Worm (Caenorhabditis elegans): ENCODE results near the gene zchc-1A.

zchc-1A gene

DNA sequence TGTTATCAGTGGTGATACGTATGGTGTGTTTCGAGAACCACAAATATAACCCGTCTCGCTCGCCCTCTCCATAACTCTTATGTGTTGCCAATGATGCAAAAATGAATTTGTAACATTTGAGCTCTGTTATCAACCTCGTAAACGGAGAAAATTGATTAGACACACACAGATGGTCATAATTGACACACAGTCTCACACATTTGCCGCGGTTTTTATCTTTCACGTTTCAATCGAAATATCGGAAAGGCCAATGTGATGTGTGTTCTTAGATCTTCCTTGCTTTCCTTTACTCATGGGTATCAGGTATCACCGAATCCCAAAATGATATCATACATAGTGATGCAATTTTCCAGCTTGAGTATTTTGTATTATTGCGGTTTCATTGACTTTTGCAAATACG, 39.4 kb downstream of the zchc-1A start (continued):
- TF ChIP-seq lin-54 (GFP tag; optimal IDR thresholded peaks at IDR 0.05) (no peak), mxl-1 (tag; optimal IDR thresholded peaks at IDR 0.05) (no peak), ceh-58 (GFP tag; IDR thresholded peaks at IDR 0.05) (no peak), bed-1 (GFP tag; IDR thresholded peaks at IDR 0.05) (no peak), nfyb-1 (GFP tag; IDR thresholded peaks at IDR 0.05) (0 out of 2 replicates have a peak, but pooled peaks have one; percentile 44), snpc-3.4 (tag; optimal IDR thresholded peaks at IDR 0.05) (no peak), F52B5.7 (tag; optimal IDR thresholded peaks at IDR 0.05) (no peak), dox-1 (GFP tag; IDR thresholded peaks at IDR 0.05) (0 out of 2 replicates have a peak, but pooled peaks have one; percentile 8), F22D6.2 (tag; optimal IDR thresholded peaks at IDR 0.05) (no peak), pbrm-1 (GFP tag; IDR thresholded peaks at IDR 0.05) (0 out of 2 replicates have a peak, but pooled peaks have one; percentile 19), chd-7 (tag; optimal IDR thresholded peaks at IDR 0.05) (no peak), dpff-1 (tag; optimal IDR thresholded peaks at IDR 0.05) (no peak), Y67H2A.10 (GFP tag; conservative IDR thresholded peaks at IDR 0.05) (no peak), hlh-26 (GFP tag; conservative IDR thresholded peaks at IDR 0.05) (no peak), madf-10 (tag; optimal IDR thresholded peaks at IDR 0.05) (no peak), ztf-22 (GFP tag; optimal IDR thresholded peaks at IDR 0.05) (peak; percentile 66), madf-8 (GFP tag; conservative IDR thresholded peaks at IDR 0.05) (no peak), him-1 (tag; optimal IDR thresholded peaks at IDR 0.05) (no peak), aptf-2 (GFP tag; conservative IDR thresholded peaks at IDR 0.05) (no peak), lin-26 (GFP tag; IDR thresholded peaks at IDR 0.05) (no peak), ZK185.1 (tag; optimal IDR thresholded peaks at IDR 0.05; ENCODE audit: poor library complexity, severe bottlenecking) (no peak), let-607 (tag; optimal IDR thresholded peaks at IDR 0.05) (peak in 1 of 2 experiments; percentile 61), nhr-80 (tag; optimal IDR thresholded peaks at IDR 0.05) (peak; percentile 97), tbx-9 (tag; optimal IDR thresholded peaks at IDR 0.05; ENCODE audit: borderline replicate concordance) (no peak), F57C9.4 (tag; optimal IDR thresholded peaks at IDR 0.05) (no peak), let-526 (GFP tag; IDR thresholded peaks at IDR 0.05) (no peak), atf-7 (tag; optimal IDR thresholded peaks at IDR 0.05) (peak; percentile 54), B0261.1 (tag; optimal IDR thresholded peaks at IDR 0.05) (no peak), hmg-20 (GFP tag; IDR thresholded peaks at IDR 0.05) (no peak), lag-1 (GFP tag; IDR thresholded peaks at IDR 0.05) (no peak), lin-35 (GFP tag; optimal IDR thresholded peaks at IDR 0.05) (no peak), tbp1 (GFP tag; optimal IDR thresholded peaks at IDR 0.05) (peak; percentile 22), snpc-1.3 (tag; optimal IDR thresholded peaks at IDR 0.05; ENCODE audit: insufficient read depth) (no peak), nhr-27 (tag; optimal IDR thresholded peaks at IDR 0.05) (no peak), nhr-90 (tag; optimal IDR thresholded peaks at IDR 0.05) (peak; percentile 15), ztf-28 (GFP tag; IDR thresholded peaks at IDR 0.05) (no peak), attf-3 (GFP tag; conservative IDR thresholded peaks at IDR 0.05) (no peak), ets-4 (GFP tag; optimal IDR thresholded peaks at IDR 0.05) (peak; percentile 39), sptf-2 (GFP tag; optimal IDR thresholded peaks at IDR 0.05) (peak; percentile 44), ztf-3 (GFP tag; optimal IDR thresholded peaks at IDR 0.05) (no peak), cebp-1 (GFP tag; IDR thresholded peaks at IDR 0.05) (no peak), cebp-1 (tag; optimal IDR thresholded peaks at IDR 0.05) (peak; percentile 2), ceh-40 (GFP tag; IDR thresholded peaks at IDR 0.05) (no peak)

All from whole organism, young adult.